Fruit fly (Drosophila melanogaster): Measurements from ENCODE around the gene CG13829.

CG13829 gene

dm6 chr3R:23147058-23147457, 14.1 kb downstream of the CG13829 start:
- TF ChIP-seq CG8301 (tag; optimal IDR thresholded peaks at IDR 0.05), result no peak
- TF ChIP-seq rn (GFP tag; IDR thresholded peaks at IDR 0.05), result no peak
- TF ChIP-seq CG13204 (GFP tag; optimal IDR thresholded peaks at IDR 0.05), result no peak
- no peak for TF ChIP-seq CG34367 (tag; optimal IDR thresholded peaks at IDR 0.05)
- no peak for TF ChIP-seq D1 (tag; optimal IDR thresholded peaks at IDR 0.05)
- TF ChIP-seq CG14655 (GFP tag; optimal IDR thresholded peaks at IDR 0.05), result no peak
- no peak for TF ChIP-seq CG10348 (GFP tag; IDR thresholded peaks at IDR 0.05)
- no peak for TF ChIP-seq CG9948 (tag; optimal IDR thresholded peaks at IDR 0.05)
- TF ChIP-seq Snoo (tag; optimal IDR thresholded peaks at IDR 0.05), result no peak
- no peak for TF ChIP-seq EcR (GFP tag; optimal IDR thresholded peaks at IDR 0.05)
- no peak for TF ChIP-seq gl (tag; optimal IDR thresholded peaks at IDR 0.05)
- no peak for TF ChIP-seq fd96Ca (GFP tag; IDR thresholded peaks at IDR 0.05)
- TF ChIP-seq CG32121 (GFP tag; IDR thresholded peaks at IDR 0.05), result no peak
- TF ChIP-seq Pif1A (GFP tag; optimal IDR thresholded peaks at IDR 0.05), result no peak
- no peak for TF ChIP-seq CG4496 (GFP tag; IDR thresholded peaks at IDR 0.05)
- no peak for TF ChIP-seq CG8159 (tag; optimal IDR thresholded peaks at IDR 0.05)
- no peak for TF ChIP-seq Ets98B (GFP tag; IDR thresholded peaks at IDR 0.05)
- no peak for TF ChIP-seq CG15710 (tag; optimal IDR thresholded peaks at IDR 0.05)
- TF ChIP-seq CG12605 (GFP tag; IDR thresholded peaks at IDR 0.05), result no peak
- no peak for TF ChIP-seq Pif1B (GFP tag; optimal IDR thresholded peaks at IDR 0.05)

dm6 chr3R:23145681-23146080, 15.5 kb downstream of the CG13829 start:
- TF ChIP-seq fd96Ca (GFP tag; IDR thresholded peaks at IDR 0.05) (no peak), CG9948 (tag; optimal IDR thresholded peaks at IDR 0.05) (no peak), CG10348 (GFP tag; IDR thresholded peaks at IDR 0.05) (no peak), CG4496 (GFP tag; IDR thresholded peaks at IDR 0.05) (no peak), CG8159 (tag; optimal IDR thresholded peaks at IDR 0.05) (no peak), CG13204 (GFP tag; optimal IDR thresholded peaks at IDR 0.05) (no peak), CG14655 (GFP tag; optimal IDR thresholded peaks at IDR 0.05) (no peak), Snoo (tag; optimal IDR thresholded peaks at IDR 0.05) (no peak), CG17806 (tag; optimal IDR thresholded peaks at IDR 0.05) (no peak), rn (GFP tag; IDR thresholded peaks at IDR 0.05) (no peak), CG32121 (GFP tag; IDR thresholded peaks at IDR 0.05) (no peak), CG34367 (tag; optimal IDR thresholded peaks at IDR 0.05) (no peak), D1 (tag; optimal IDR thresholded peaks at IDR 0.05) (no peak), Pif1A (GFP tag; optimal IDR thresholded peaks at IDR 0.05) (no peak), gl (tag; optimal IDR thresholded peaks at IDR 0.05) (no peak), Ets98B (GFP tag; IDR thresholded peaks at IDR 0.05) (no peak), CG8301 (tag; optimal IDR thresholded peaks at IDR 0.05) (no peak), CG12605 (GFP tag; IDR thresholded peaks at IDR 0.05) (no peak)

dm6 chr3R:23144654-23145053, 16.5 kb downstream of the CG13829 start:
- TF ChIP-seq CG12605 (GFP tag; IDR thresholded peaks at IDR 0.05) (no peak), CG4496 (GFP tag; IDR thresholded peaks at IDR 0.05) (no peak), Pif1A (GFP tag; optimal IDR thresholded peaks at IDR 0.05) (no peak), CG17806 (tag; optimal IDR thresholded peaks at IDR 0.05) (peak; percentile 13), CG14655 (GFP tag; optimal IDR thresholded peaks at IDR 0.05) (peak; percentile 15), rn (GFP tag; IDR thresholded peaks at IDR 0.05) (no peak), EcR (GFP tag; optimal IDR thresholded peaks at IDR 0.05) (peak; percentile 25), CG15710 (tag; optimal IDR thresholded peaks at IDR 0.05) (peak; percentile 38)

dm6 chr3R:23143440-23143839, 17.7 kb downstream of the CG13829 start:
- no peak for TF ChIP-seq CG13204 (GFP tag; optimal IDR thresholded peaks at IDR 0.05)
- no peak for TF ChIP-seq CG9948 (tag; optimal IDR thresholded peaks at IDR 0.05)
- TF ChIP-seq CG14655 (GFP tag; optimal IDR thresholded peaks at IDR 0.05), result no peak
- no peak for TF ChIP-seq CG17806 (tag; optimal IDR thresholded peaks at IDR 0.05)

DNA sequence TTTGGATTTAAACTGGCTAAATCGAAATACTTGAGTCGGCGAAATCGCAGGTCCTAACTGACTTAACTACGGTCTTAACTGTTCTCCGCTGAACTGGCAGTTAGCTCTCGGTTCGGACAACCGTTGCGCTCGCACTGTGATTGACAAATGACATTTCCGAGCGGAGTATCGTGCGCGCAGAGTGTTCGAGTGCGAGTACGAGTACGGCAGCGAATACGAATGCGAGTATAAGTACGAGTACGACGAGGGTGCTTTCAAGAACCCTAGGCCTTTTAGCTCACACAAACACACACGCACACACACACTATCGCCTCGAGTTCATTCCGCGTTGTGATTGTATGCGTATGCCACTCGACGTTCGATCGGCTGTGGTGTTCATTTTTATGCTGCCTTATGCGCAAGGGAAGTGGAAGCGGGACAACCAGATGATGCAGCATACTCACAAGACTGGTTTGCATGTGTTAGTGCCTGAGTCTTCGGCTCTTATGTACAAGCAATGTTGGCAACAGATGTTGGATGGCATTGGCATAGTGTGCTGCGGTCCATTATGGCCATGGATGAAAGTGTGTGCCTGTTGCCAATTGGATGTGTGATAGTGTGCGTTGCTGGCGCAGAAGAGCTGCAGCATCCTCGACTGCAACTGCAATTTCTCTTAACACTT, 19.3 kb downstream of the CG13829 start, which contains the start of gene hh:
TSS of gene hh (minus strand) at position 229 of the 661 bp plus-strand sequence.
- TF ChIP-seq CG4496 (GFP tag; IDR thresholded peaks at IDR 0.05), result 0 out of 3 replicates have a peak, but pooled peaks have one; percentile 49
- TF ChIP-seq Snoo (tag; optimal IDR thresholded peaks at IDR 0.05), result no peak
- TF ChIP-seq Pif1A (GFP tag; optimal IDR thresholded peaks at IDR 0.05), result no peak

dm6 chr3R:23141113-23141512, 20.0 kb downstream of the CG13829 start:
- TF ChIP-seq CG12605 (GFP tag; IDR thresholded peaks at IDR 0.05), result no peak
- TF ChIP-seq CG9948 (tag; optimal IDR thresholded peaks at IDR 0.05), result no peak
- TF ChIP-seq D1 (tag; optimal IDR thresholded peaks at IDR 0.05), result no peak
- no peak for TF ChIP-seq CG32121 (GFP tag; IDR thresholded peaks at IDR 0.05)
- TF ChIP-seq CG17806 (tag; optimal IDR thresholded peaks at IDR 0.05), result no peak
- TF ChIP-seq Ets98B (GFP tag; IDR thresholded peaks at IDR 0.05), result no peak
- TF ChIP-seq gl (tag; optimal IDR thresholded peaks at IDR 0.05), result no peak
- no peak for TF ChIP-seq CG14655 (GFP tag; optimal IDR thresholded peaks at IDR 0.05)
- TF ChIP-seq CG34367 (tag; optimal IDR thresholded peaks at IDR 0.05), result no peak
- TF ChIP-seq CG8301 (tag; optimal IDR thresholded peaks at IDR 0.05), result no peak
- TF ChIP-seq Snoo (tag; optimal IDR thresholded peaks at IDR 0.05), result no peak
- no peak for TF ChIP-seq CG15710 (tag; optimal IDR thresholded peaks at IDR 0.05)
- TF ChIP-seq EcR (GFP tag; optimal IDR thresholded peaks at IDR 0.05), result no peak
- no peak for TF ChIP-seq Pif1A (GFP tag; optimal IDR thresholded peaks at IDR 0.05)
- TF ChIP-seq Pif1B (GFP tag; optimal IDR thresholded peaks at IDR 0.05), result no peak
- TF ChIP-seq CG4496 (GFP tag; IDR thresholded peaks at IDR 0.05), result no peak
- TF ChIP-seq CG13204 (GFP tag; optimal IDR thresholded peaks at IDR 0.05), result no peak
- no peak for TF ChIP-seq CG10348 (GFP tag; IDR thresholded peaks at IDR 0.05)
- TF ChIP-seq CG8159 (tag; optimal IDR thresholded peaks at IDR 0.05), result no peak
- no peak for TF ChIP-seq rn (GFP tag; IDR thresholded peaks at IDR 0.05)

Measured in whole organism, pupa.